Fruit fly (Drosophila melanogaster) whole organism, embryonic: ENCODE results near the gene Ing3.

ENCODE experiments used
- CG10654 ChIP-seq: fragments of 200-800 bp; sonication (Bioruptor generic); optimal IDR thresholded peaks from 2 replicates; lab custom pipeline; 2016; ENCODE audit warnings: missing biosample characterization, missing genetic modification characterization
- CG11085 ChIP-seq: fragments of 200-800 bp; sonication (Bioruptor generic); IDR thresholded peaks from 2 replicates; pipeline ENCODE4 v1.3.6; 2022; ENCODE audit warnings: missing biosample characterization, missing genetic modification characterization
- CG11456 ChIP-seq: fragments of 200-800 bp; sonication (Bioruptor generic); IDR thresholded peaks from 3 replicates; pipeline ENCODE4 v1.3.6; 2022; ENCODE audit warnings: missing biosample characterization, missing genetic modification characterization
- CG12744 ChIP-seq: fragments of 200-800 bp; sonication (Bioruptor generic); optimal IDR thresholded peaks from 2 replicates; lab custom pipeline; 2016; ENCODE audit warnings: missing biosample characterization, missing genetic modification characterization
- CG13296 ChIP-seq: fragments of 200-800 bp; sonication (Bioruptor generic); optimal IDR thresholded peaks from 3 replicates; lab custom pipeline; 2018; ENCODE audit warnings: missing biosample characterization, mild to moderate bottlenecking, missing genetic modification characterization
- CG13775 ChIP-seq: fragments of 200-800 bp; sonication (Bioruptor generic); optimal IDR thresholded peaks from 3 replicates; lab custom pipeline; 2017; ENCODE audit warnings: missing biosample characterization, mild to moderate bottlenecking, missing genetic modification characterization
- CG14014 ChIP-seq: fragments of 200-800 bp; sonication (Bioruptor generic); IDR thresholded peaks from 2 replicates; pipeline ENCODE4 v1.3.6; 2022; ENCODE audit warnings: missing biosample characterization, missing genetic modification characterization
- CG1603 ChIP-seq: fragments of 200-800 bp; sonication (Bioruptor generic); optimal IDR thresholded peaks from 2 replicates; lab custom pipeline; 2019; ENCODE audit warnings: missing biosample characterization, mild to moderate bottlenecking, missing genetic modification characterization, moderate library complexity
- CG17328 ChIP-seq: fragments of 200-800 bp; sonication (Bioruptor generic); IDR thresholded peaks from 2 replicates; pipeline ENCODE4 v1.3.6; 2022; ENCODE audit warnings: missing biosample characterization, missing genetic modification characterization
- CG17802 ChIP-seq: fragments of 200-800 bp; sonication (Bioruptor generic); optimal IDR thresholded peaks from 2 replicates; lab custom pipeline; 2018; ENCODE audit warnings: missing biosample characterization, mild to moderate bottlenecking, missing genetic modification characterization, moderate library complexity
- CG17912 ChIP-seq: fragments of 200-800 bp; sonication (Bioruptor generic); optimal IDR thresholded peaks from 2 replicates; lab custom pipeline; 2018; ENCODE audit warnings: missing biosample characterization, mild to moderate bottlenecking, missing genetic modification characterization
- CG32767 ChIP-seq: fragments of 200-800 bp; sonication (Bioruptor generic); IDR thresholded peaks from 2 replicates; pipeline ENCODE4 v1.3.6; 2022; ENCODE audit warnings: missing biosample characterization, missing genetic modification characterization
- CG3847 ChIP-seq: fragments of 200-800 bp; sonication (Bioruptor generic); IDR thresholded peaks from 2 replicates; pipeline ENCODE4 v1.3.6; 2022; ENCODE audit warnings: missing biosample characterization, missing genetic modification characterization
- CG3995 ChIP-seq: fragments of 200-800 bp; sonication (Bioruptor generic); optimal IDR thresholded peaks from 3 replicates; lab custom pipeline; 2016; ENCODE audit warnings: missing biosample characterization, missing genetic modification characterization
- CG42726 ChIP-seq: fragments of 200-800 bp; sonication (Bioruptor generic); IDR thresholded peaks from 2 replicates; pipeline ENCODE4 v1.3.6; 2022; ENCODE audit warnings: missing biosample characterization, missing genetic modification characterization; ENCODE audit not compliant: partially characterized antibody
- CG5180 ChIP-seq: fragments of 200-800 bp; sonication (Bioruptor generic); optimal IDR thresholded peaks from 3 replicates; lab custom pipeline; 2017; ENCODE audit warnings: missing biosample characterization, missing genetic modification characterization, mild to moderate bottlenecking, moderate library complexity, missing genetic modification reagents
- CG6813 ChIP-seq: fragments of 200-800 bp; sonication (Bioruptor generic); optimal IDR thresholded peaks from 2 replicates; lab custom pipeline; 2017; ENCODE audit warnings: missing biosample characterization, missing genetic modification characterization, mild to moderate bottlenecking, moderate library complexity, missing genetic modification reagents
- CG7271 ChIP-seq: fragments of 200-800 bp; sonication (Bioruptor generic); optimal IDR thresholded peaks from 2 replicates; lab custom pipeline; 2018; ENCODE audit warnings: missing biosample characterization, mild to moderate bottlenecking, missing genetic modification characterization, moderate library complexity
- CG7963 ChIP-seq: fragments of 200-800 bp; sonication (Bioruptor generic); IDR thresholded peaks from 3 replicates; pipeline ENCODE4 v1.3.6; 2022; ENCODE audit warnings: missing biosample characterization, missing genetic modification characterization; ENCODE audit not compliant: partially characterized antibody
- CG8765 ChIP-seq: fragments of 200-800 bp; sonication (Bioruptor generic); IDR thresholded peaks from 2 replicates; pipeline ENCODE4 v1.3.6; 2022; ENCODE audit warnings: missing biosample characterization, missing genetic modification characterization
- CG8944 ChIP-seq: fragments of 200-800 bp; sonication (Bioruptor generic); optimal IDR thresholded peaks from 3 replicates; lab custom pipeline; 2016; ENCODE audit warnings: missing biosample characterization, missing genetic modification characterization
- CG9727 ChIP-seq: fragments of 200-800 bp; sonication (Bioruptor generic); optimal IDR thresholded peaks from 3 replicates; lab custom pipeline; 2017; ENCODE audit warnings: missing biosample characterization, mild to moderate bottlenecking, missing genetic modification characterization
- E2f2 ChIP-seq: fragments of 200-800 bp; sonication (Bioruptor generic); IDR thresholded peaks from 2 replicates; pipeline ENCODE4 v1.3.6; 2022; ENCODE audit warnings: missing biosample characterization, missing genetic modification characterization
- Eip74EF ChIP-seq, 2 experiments: fragments of 200-800 bp in 1 of 2; fragments of >200 bp in 1 of 2; sonication (Bioruptor generic) in 1 of 2; optimal IDR thresholded peaks; 2 replicates each; lab custom pipeline; 2017 to 2019; ENCODE audit warnings: missing biosample characterization in 2 of 2, missing genetic modification characterization in 2 of 2, mild to moderate bottlenecking in 1 of 2, moderate library complexity in 1 of 2
- Ets97D ChIP-seq: fragments of 200-800 bp; sonication (Bioruptor generic); optimal IDR thresholded peaks from 3 replicates; lab custom pipeline; 2016; ENCODE audit warnings: missing biosample characterization, missing genetic modification characterization
- Myb ChIP-seq: fragments of 200-800 bp; sonication (Bioruptor generic); optimal IDR thresholded peaks from 2 replicates; lab custom pipeline; 2016; ENCODE audit warnings: missing biosample characterization, missing genetic modification characterization
- NC2α ChIP-seq: fragments of 200-800 bp; sonication (Bioruptor generic); optimal IDR thresholded peaks from 2 replicates; lab custom pipeline; 2016; ENCODE audit warnings: missing biosample characterization, missing genetic modification characterization
- Spps ChIP-seq: fragments of 200-800 bp; sonication (Bioruptor generic); optimal IDR thresholded peaks from 2 replicates; lab custom pipeline; 2018; ENCODE audit warnings: missing biosample characterization, mild to moderate bottlenecking, missing genetic modification characterization
- Taf1 ChIP-seq: fragments of 200-800 bp; sonication (Bioruptor generic); IDR thresholded peaks from 2 replicates; pipeline ENCODE4 v1.3.6; 2022; ENCODE audit warnings: missing biosample characterization, missing genetic modification characterization
- Usf ChIP-seq: fragments of 200-800 bp; sonication (Bioruptor generic); optimal IDR thresholded peaks from 2 replicates; lab custom pipeline; 2017; ENCODE audit warnings: missing genotype, missing biosample characterization, missing genetic modification characterization
- Xrp1 ChIP-seq: fragments of 200-800 bp; sonication (Bioruptor generic); IDR thresholded peaks from 2 replicates; pipeline ENCODE4 v1.3.6; 2022; ENCODE audit warnings: missing biosample characterization, missing genetic modification characterization
- aop ChIP-seq: fragments of 200-800 bp; sonication (Bioruptor generic); IDR thresholded peaks from 2 replicates; pipeline ENCODE4 v1.3.6; 2022; ENCODE audit warnings: missing biosample characterization, missing genetic modification characterization
- bowl ChIP-seq: fragments of 200-800 bp; sonication (Bioruptor generic); IDR thresholded peaks from 2 replicates; pipeline ENCODE4 v1.3.6; 2022; ENCODE audit warnings: missing biosample characterization, missing genetic modification characterization
- cato ChIP-seq: fragments of 200-800 bp; sonication (Bioruptor generic); optimal IDR thresholded peaks from 2 replicates; lab custom pipeline; 2016; ENCODE audit warnings: missing biosample characterization, missing genetic modification characterization, borderline replicate concordance
- chn ChIP-seq: fragments of 200-800 bp; sonication (Bioruptor generic); optimal IDR thresholded peaks from 2 replicates; lab custom pipeline; 2016; ENCODE audit warnings: missing biosample characterization, missing genetic modification characterization
- cwo ChIP-seq: fragments of 200-800 bp; sonication (Bioruptor generic); optimal IDR thresholded peaks from 3 replicates; lab custom pipeline; 2017; ENCODE audit warnings: missing biosample characterization, missing genetic modification characterization, mild to moderate bottlenecking, moderate library complexity, missing genetic modification reagents
- dan ChIP-seq: fragments of 200-800 bp; sonication (Bioruptor generic); IDR thresholded peaks from 2 replicates; pipeline ENCODE4 v1.3.6; 2022; ENCODE audit warnings: missing biosample characterization, missing genetic modification characterization
- dmrt99B ChIP-seq: fragments of 200-800 bp; sonication (Bioruptor generic); optimal IDR thresholded peaks from 2 replicates; lab custom pipeline; 2018; ENCODE audit warnings: missing biosample characterization, mild to moderate bottlenecking, missing genetic modification characterization, moderate library complexity
- fd64A ChIP-seq: fragments of 200-800 bp; sonication (Bioruptor generic); optimal IDR thresholded peaks from 3 replicates; lab custom pipeline; 2018; ENCODE audit warnings: missing biosample characterization, mild to moderate bottlenecking, missing genetic modification characterization
- gcm ChIP-seq: fragments of 200-800 bp; sonication (Bioruptor generic); optimal IDR thresholded peaks from 2 replicates; lab custom pipeline; 2019; ENCODE audit warnings: missing biosample characterization, mild to moderate bottlenecking, missing genetic modification characterization, moderate library complexity
- grau ChIP-seq: fragments of 200-800 bp; optimal IDR thresholded peaks from 3 replicates; lab custom pipeline; 2019; ENCODE audit warnings: missing biosample characterization, mild to moderate bottlenecking, missing genetic modification characterization, moderate library complexity
- gro ChIP-seq: fragments of 200-800 bp; sonication (Bioruptor generic); optimal IDR thresholded peaks from 2 replicates; lab custom pipeline; 2016; ENCODE audit warnings: missing biosample characterization, missing genetic modification characterization
- lab ChIP-seq: fragments of 200-800 bp; sonication (Bioruptor generic); optimal IDR thresholded peaks from 3 replicates; lab custom pipeline; 2017; ENCODE audit warnings: missing biosample characterization, missing genetic modification characterization, mild to moderate bottlenecking, moderate library complexity, missing genetic modification reagents
- mld ChIP-seq: fragments of 200-800 bp; sonication (Bioruptor generic); IDR thresholded peaks from 3 replicates; pipeline ENCODE4 v1.3.6; 2022; ENCODE audit warnings: missing biosample characterization, missing genetic modification characterization; ENCODE audit not compliant: partially characterized antibody
- onecut ChIP-seq: fragments of 200-800 bp; sonication (Bioruptor generic); IDR thresholded peaks from 2 replicates; pipeline ENCODE4 v1.3.6; 2022; ENCODE audit warnings: missing biosample characterization, missing genetic modification characterization
- otp ChIP-seq: fragments of 200-800 bp; sonication (Bioruptor generic); IDR thresholded peaks from 3 replicates; pipeline ENCODE4, ENCODE4 v1.3.6; 2022; ENCODE audit warnings: missing biosample characterization, missing genetic modification characterization
- prd ChIP-seq, 3 experiments: fragments of >200 bp in 2 of 3; fragments of 200-800 bp in 1 of 3; sonication (Bioruptor generic) in 1 of 3; optimal IDR thresholded peaks in 2 of 3; IDR thresholded peaks in 1 of 3; 2 replicates in 2 of 3; 3 replicates in 1 of 3; pipeline versions ENCODE4 v1.3.6 to Lab custom; 2017 to 2022; ENCODE audit warnings: missing biosample characterization in 1 of 3, missing genetic modification characterization in 1 of 3
- sob ChIP-seq: fragments of 200-800 bp; sonication (Bioruptor generic); IDR thresholded peaks from 2 replicates; pipeline ENCODE4 v1.3.6; 2022; ENCODE audit warnings: missing biosample characterization, missing genetic modification characterization
- wor ChIP-seq: fragments of 200-800 bp; sonication (Bioruptor generic); IDR thresholded peaks from 2 replicates; pipeline ENCODE4 v1.3.6; 2022; ENCODE audit warnings: missing biosample characterization, missing genetic modification characterization
- zen2 ChIP-seq: fragments of 200-800 bp; sonication (Bioruptor generic); IDR thresholded peaks from 3 replicates; pipeline ENCODE4 v1.3.6; 2022; ENCODE audit warnings: missing biosample characterization, missing genetic modification characterization; ENCODE audit not compliant: partially characterized antibody

Ing3 gene

DNA sequence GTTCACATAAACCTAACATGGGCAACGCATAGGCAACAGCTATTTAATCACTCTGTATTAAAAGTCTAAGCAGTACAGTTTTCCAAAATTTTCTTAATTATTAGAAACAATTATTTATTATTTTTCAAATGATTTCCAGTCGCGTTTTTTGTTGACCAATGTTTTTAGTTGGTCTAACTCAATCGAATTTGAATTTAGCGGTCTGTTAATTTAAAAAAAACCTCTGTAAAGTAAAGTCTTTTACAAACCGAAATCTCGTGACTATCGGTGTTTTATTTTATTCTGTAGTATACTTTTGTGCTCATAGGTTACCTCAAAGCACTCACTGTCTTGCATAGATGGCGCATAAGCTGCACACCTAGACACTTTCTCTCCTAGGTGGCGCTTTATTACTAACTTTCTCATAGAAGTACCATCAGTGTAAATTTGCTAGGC lies 17.8 kb downstream of the Ing3 start (continued):
- TF ChIP-seq CG5180 (GFP tag; lab: Kevin White, UChicago) = no peak
- TF ChIP-seq CG1603 (tag; lab: Kevin White, UChicago) = peak; percentile 58
- TF ChIP-seq CG17912 = peak; percentile 37
- no peak for TF ChIP-seq dan
- TF ChIP-seq gro (GFP tag; lab: Kevin White, UChicago) = peak; percentile 43
- TF ChIP-seq Usf (GFP tag; lab: Kevin White, UChicago) = no peak
- peak; percentile 42; the same call in 1 of the 2 replicates for TF ChIP-seq CG11085 (GFP tag; lab: Robert Waterston, UW)
- TF ChIP-seq Myb (GFP tag; lab: Kevin White, UChicago) = peak; percentile 75
- TF ChIP-seq Ets97D (GFP tag; lab: Kevin White, UChicago) = peak; percentile 48
- peak; percentile 48 for TF ChIP-seq CG8944 (GFP tag; lab: Kevin White, UChicago)
- TF ChIP-seq CG11456 (GFP tag; lab: Robert Waterston, UW) = peak; percentile 85
- TF ChIP-seq dmrt99B (tag; lab: Kevin White, UChicago) = no peak
- TF ChIP-seq otp (GFP tag; lab: Robert Waterston, UW) = 0 out of 3 replicates have a peak, but pooled peaks have one; percentile 12
- TF ChIP-seq Xrp1 (GFP tag; lab: Robert Waterston, UW) = no peak
- TF ChIP-seq Spps (tag; lab: Kevin White, UChicago) = no peak
- TF ChIP-seq CG3847 = peak; percentile 10; the same call in 1 of the 2 replicates
- TF ChIP-seq CG10654 = peak; percentile 15
- peak; percentile 20 for TF ChIP-seq cwo
- TF ChIP-seq CG13296 (GFP tag; lab: Kevin White, UChicago) = no peak
- TF ChIP-seq CG12744 (GFP tag; lab: Kevin White, UChicago) = no peak
- peak; percentile 17 for TF ChIP-seq CG9727
- no peak for TF ChIP-seq aop (GFP tag; lab: Robert Waterston, UW)
- peak; percentile 15 for TF ChIP-seq CG13775 (GFP tag; lab: Kevin White, UChicago)
- TF ChIP-seq grau = peak; percentile 47
- no peak for TF ChIP-seq CG6813 (GFP tag; lab: Kevin White, UChicago)
- TF ChIP-seq CG8765 (GFP tag; lab: Robert Waterston, UW) = no peak
- TF ChIP-seq CG42726 = peak; percentile 83
- TF ChIP-seq chn (GFP tag; lab: Kevin White, UChicago) = no peak
- TF ChIP-seq onecut (GFP tag; lab: Robert Waterston, UW) = no peak
- no peak for TF ChIP-seq Taf1 (GFP tag; lab: Robert Waterston, UW)
- no peak; the same call in 2 of the 3 replicates for TF ChIP-seq mld (GFP tag; lab: Robert Waterston, UW)
- TF ChIP-seq wor = no peak
- TF ChIP-seq NC2α (GFP tag; lab: Kevin White, UChicago) = peak; percentile 23
- TF ChIP-seq Eip74EF (GFP tag; optimal IDR thresholded peaks at IDR 0.05; lab: Kevin White, UChicago) = no peak
- TF ChIP-seq CG7963 (GFP tag; lab: Robert Waterston, UW) = no peak
- no peak for TF ChIP-seq lab (GFP tag; lab: Kevin White, UChicago)
- TF ChIP-seq CG32767 (GFP tag; lab: Robert Waterston, UW) = no peak
- TF ChIP-seq zen2 (GFP tag; lab: Robert Waterston, UW) = no peak; the same call in 2 of the 3 replicates
- TF ChIP-seq bowl (GFP tag; lab: Robert Waterston, UW) = no peak
- TF ChIP-seq CG17328 (GFP tag; lab: Robert Waterston, UW) = peak; percentile 23; the same call in 1 of the 2 replicates
- TF ChIP-seq sob = 0 out of 2 replicates have a peak, but pooled peaks have one; percentile 35
- no peak for TF ChIP-seq cato (GFP tag; lab: Kevin White, UChicago)
- no peak for TF ChIP-seq CG17802 (tag; lab: Kevin White, UChicago)
- TF ChIP-seq gcm = no peak
- peak; percentile 80 for TF ChIP-seq E2f2 (GFP tag; lab: Robert Waterston, UW)
- peak; percentile 27 for TF ChIP-seq CG3995
- TF ChIP-seq prd (optimal IDR thresholded peaks at IDR 0.05; lab: Kevin White, UChicago) = no peak
- TF ChIP-seq prd (GFP tag; IDR thresholded peaks at IDR 0.05; lab: Robert Waterston, UW) = no peak
- 0 out of 2 replicates have a peak, but pooled peaks have one; percentile 30 for TF ChIP-seq CG14014 (GFP tag; lab: Robert Waterston, UW)
- TF ChIP-seq CG7271 (tag; lab: Kevin White, UChicago) = no peak
- no peak for TF ChIP-seq fd64A (GFP tag; lab: Kevin White, UChicago)
